Worm (Caenorhabditis elegans) whole organism, L2 larva: ENCODE data around the gene tsg-101.

Experiments used
- C34F6.9 ChIP-seq: fragments of 150-350 bp; optimal IDR thresholded peaks from 2 replicates; lab custom pipeline; 2014; ENCODE audit warnings: missing biosample characterization, missing genetic modification characterization
- F13H6.1 ChIP-seq: sonication (generic microtip); optimal IDR thresholded peaks from 2 replicates; lab custom pipeline; 2016; ENCODE audit warnings: missing genetic modification characterization, missing compliant biosample characterization
- Y55F3AM.14 ChIP-seq: fragments of 200-800 bp; sonication (Bioruptor generic); optimal IDR thresholded peaks from 2 replicates; lab custom pipeline; 2018; ENCODE audit warnings: mild to moderate bottlenecking, missing genetic modification characterization, missing compliant biosample characterization
- alr-1 ChIP-seq: fragments of 150-350 bp; optimal IDR thresholded peaks from 2 replicates; lab custom pipeline; 2014; ENCODE audit warnings: missing biosample characterization, missing genetic modification characterization
- aly-2 ChIP-seq: fragments of 150-350 bp; optimal IDR thresholded peaks from 2 replicates; lab custom pipeline; 2014; ENCODE audit warnings: missing biosample characterization, missing genetic modification characterization
- ama-1 ChIP-seq: fragments of 150-350 bp; optimal IDR thresholded peaks from 2 replicates; lab custom pipeline; 2018; ENCODE audit warnings: inconsistent platforms
- blmp-1 ChIP-seq: sonication (generic microtip); optimal IDR thresholded peaks from 2 replicates; lab custom pipeline; 2017; ENCODE audit warnings: missing genetic modification characterization, mild to moderate bottlenecking, missing compliant biosample characterization, antibody characterized with exemption, moderate library complexity; ENCODE audit not compliant: insufficient read depth
- ceh-16 ChIP-seq: fragments of 150-350 bp; optimal IDR thresholded peaks from 2 replicates; lab custom pipeline; 2014; ENCODE audit warnings: missing biosample characterization, missing genetic modification characterization
- ceh-82 ChIP-seq: fragments of 150-350 bp; optimal IDR thresholded peaks from 2 replicates; lab custom pipeline; 2014; ENCODE audit warnings: missing biosample characterization, missing genetic modification characterization
- crh-2 ChIP-seq: sonication (generic microtip); optimal IDR thresholded peaks from 2 replicates; lab custom pipeline; 2017; ENCODE audit warnings: missing biosample characterization, missing genetic modification characterization
- dmd-4 ChIP-seq: sonication (generic microtip); optimal IDR thresholded peaks from 2 replicates; lab custom pipeline; 2017; ENCODE audit warnings: missing biosample characterization, missing genetic modification characterization
- egl-27 ChIP-seq: sonication (generic microtip); optimal IDR thresholded peaks from 3 replicates; lab custom pipeline; 2017; ENCODE audit warnings: missing biosample characterization, missing genetic modification reagents, missing genetic modification characterization
- elt-3 ChIP-seq: sonication (generic microtip); optimal IDR thresholded peaks from 2 replicates; lab custom pipeline; 2017; ENCODE audit warnings: missing biosample characterization, missing genetic modification characterization
- fos-1 ChIP-seq: fragments of 150-350 bp; optimal IDR thresholded peaks from 2 replicates; lab custom pipeline; 2014; ENCODE audit warnings: missing biosample characterization, missing genetic modification characterization
- gmeb-1 ChIP-seq: fragments of 150-350 bp; optimal IDR thresholded peaks from 2 replicates; lab custom pipeline; 2014; ENCODE audit warnings: missing biosample characterization, missing genetic modification characterization
- lin-11 ChIP-seq: fragments of 150-350 bp; sonication (generic microtip); optimal IDR thresholded peaks from 2 replicates; lab custom pipeline; 2014; ENCODE audit warnings: missing biosample characterization, missing genetic modification characterization, inconsistent platforms, mixed read lengths
- lin-13 ChIP-seq: fragments of 150-350 bp; optimal IDR thresholded peaks from 2 replicates; lab custom pipeline; 2014; ENCODE audit warnings: missing biosample characterization, missing genetic modification reagents, missing genetic modification characterization
- lin-39 ChIP-seq: fragments of 150-350 bp; optimal IDR thresholded peaks from 2 replicates; lab custom pipeline; 2014; ENCODE audit warnings: missing biosample characterization, missing genetic modification reagents, missing genetic modification characterization
- lsy-2 ChIP-seq, 2 experiments: fragments of 150-350 bp in 1 of 2; sonication (generic microtip) in 1 of 2; optimal IDR thresholded peaks; 2 replicates each; lab custom pipeline; 2014 to 2017; ENCODE audit warnings: missing biosample characterization in 2 of 2, missing genetic modification characterization in 2 of 2
- mdl-1 ChIP-seq, 2 experiments: fragments of 150-350 bp in 1 of 2; sonication (generic microtip) in 1 of 2; optimal IDR thresholded peaks; 2 replicates each; lab custom pipeline; 2017; ENCODE audit warnings: missing biosample characterization in 2 of 2, missing genetic modification characterization in 2 of 2
- nhr-12 ChIP-seq: fragments of 150-350 bp; optimal IDR thresholded peaks from 2 replicates; lab custom pipeline; 2014; ENCODE audit warnings: missing biosample characterization, missing genetic modification characterization
- nhr-129 ChIP-seq: fragments of 150-350 bp; optimal IDR thresholded peaks from 2 replicates; lab custom pipeline; 2014; ENCODE audit warnings: missing biosample characterization, missing genetic modification characterization
- nhr-21 ChIP-seq: fragments of 150-350 bp; optimal IDR thresholded peaks from 2 replicates; lab custom pipeline; 2014; ENCODE audit warnings: missing biosample characterization, missing genetic modification characterization
- nhr-23 ChIP-seq: fragments of 150-350 bp; optimal IDR thresholded peaks from 2 replicates; lab custom pipeline; 2014; ENCODE audit warnings: missing biosample characterization, missing genetic modification reagents, missing genetic modification characterization
- nhr-237 ChIP-seq: fragments of 150-350 bp; optimal IDR thresholded peaks from 2 replicates; lab custom pipeline; 2014; ENCODE audit warnings: missing biosample characterization, missing genetic modification characterization
- nhr-77 ChIP-seq: fragments of 150-350 bp; optimal IDR thresholded peaks from 2 replicates; lab custom pipeline; 2014; ENCODE audit warnings: missing biosample characterization, missing genetic modification characterization
- peb-1 ChIP-seq: fragments of 150-350 bp; optimal IDR thresholded peaks from 2 replicates; lab custom pipeline; 2014; ENCODE audit warnings: missing biosample characterization, missing genetic modification characterization
- sem-4 ChIP-seq: fragments of 150-350 bp; optimal IDR thresholded peaks from 2 replicates; lab custom pipeline; 2014; ENCODE audit warnings: missing biosample characterization, missing genetic modification reagents, missing genetic modification characterization
- sma-3 ChIP-seq: sonication (generic microtip); optimal IDR thresholded peaks from 2 replicates; lab custom pipeline; 2016; ENCODE audit warnings: missing genetic modification reagents, missing genetic modification characterization, missing compliant biosample characterization
- sma-9 ChIP-seq, 2 experiments: fragments of 150-350 bp in 1 of 2; sonication (generic microtip) in 1 of 2; optimal IDR thresholded peaks; 2 replicates each; lab custom pipeline; 2014 to 2016; ENCODE audit warnings: missing genetic modification characterization in 2 of 2, mild to moderate bottlenecking in 1 of 2, missing biosample characterization in 1 of 2, missing compliant biosample characterization in 1 of 2, missing genetic modification reagents in 1 of 2, moderate library complexity in 1 of 2
- snpc-4 ChIP-seq: fragments of 150-350 bp; optimal IDR thresholded peaks from 2 replicates; lab custom pipeline; 2014; ENCODE audit warnings: missing biosample characterization, missing genetic modification characterization
- unc-55 ChIP-seq: fragments of 150-350 bp; sonication (generic microtip); optimal IDR thresholded peaks from 3 replicates; lab custom pipeline; 2014; ENCODE audit warnings: missing biosample characterization, missing genetic modification reagents, missing genetic modification characterization
- unc-62 ChIP-seq: fragments of 150-350 bp; optimal IDR thresholded peaks from 2 replicates; lab custom pipeline; 2014; ENCODE audit warnings: missing biosample characterization, missing genetic modification reagents, missing genetic modification characterization
- zag-1 ChIP-seq: fragments of 150-350 bp; optimal IDR thresholded peaks from 2 replicates; lab custom pipeline; 2014; ENCODE audit warnings: missing biosample characterization, missing genetic modification characterization
- ztf-1 ChIP-seq: fragments of 200-800 bp; sonication (Bioruptor generic); conservative IDR thresholded peaks from 2 replicates; pipeline ENCODE4 v1.3.6; 2022; ENCODE audit warnings: missing genetic modification characterization, missing compliant biosample characterization
- ztf-11 ChIP-seq: sonication (generic microtip); optimal IDR thresholded peaks from 2 replicates; lab custom pipeline; 2017; ENCODE audit warnings: missing biosample characterization, missing genetic modification characterization
- ztf-4 ChIP-seq: fragments of 150-350 bp; optimal IDR thresholded peaks from 2 replicates; lab custom pipeline; 2014; ENCODE audit warnings: missing biosample characterization, missing genetic modification characterization

tsg-101 gene

ce11 chrIV:3516586-3516985 is 2.2 kb upstream of the tsg-101 start, which contains the start of gene unc-33:
Gene unc-33 (plus strand): TSS chrIV:3516886.
- TF ChIP-seq snpc-4, result no peak
- no peak for TF ChIP-seq gmeb-1 (tag; lab: Kevin White, UChicago)
- no peak for TF ChIP-seq nhr-77 (tag; lab: Kevin White, UChicago)
- no peak for TF ChIP-seq nhr-12
- no peak for TF ChIP-seq ceh-82 (tag; lab: Kevin White, UChicago)
- no peak for TF ChIP-seq dmd-4 (tag; lab: Kevin White, UChicago)
- TF ChIP-seq lin-11 (tag; lab: Kevin White, UChicago), result no peak
- TF ChIP-seq C34F6.9, result no peak
- no peak for TF ChIP-seq ceh-16 (tag; lab: Kevin White, UChicago)
- no peak for TF ChIP-seq nhr-23 (tag; lab: Kevin White, UChicago)
- no peak for TF ChIP-seq F13H6.1 (tag; lab: Kevin White, UChicago)
- no peak for TF ChIP-seq lin-39 (tag; lab: Kevin White, UChicago)
- TF ChIP-seq elt-3 (tag; lab: Kevin White, UChicago), result no peak

DNA sequence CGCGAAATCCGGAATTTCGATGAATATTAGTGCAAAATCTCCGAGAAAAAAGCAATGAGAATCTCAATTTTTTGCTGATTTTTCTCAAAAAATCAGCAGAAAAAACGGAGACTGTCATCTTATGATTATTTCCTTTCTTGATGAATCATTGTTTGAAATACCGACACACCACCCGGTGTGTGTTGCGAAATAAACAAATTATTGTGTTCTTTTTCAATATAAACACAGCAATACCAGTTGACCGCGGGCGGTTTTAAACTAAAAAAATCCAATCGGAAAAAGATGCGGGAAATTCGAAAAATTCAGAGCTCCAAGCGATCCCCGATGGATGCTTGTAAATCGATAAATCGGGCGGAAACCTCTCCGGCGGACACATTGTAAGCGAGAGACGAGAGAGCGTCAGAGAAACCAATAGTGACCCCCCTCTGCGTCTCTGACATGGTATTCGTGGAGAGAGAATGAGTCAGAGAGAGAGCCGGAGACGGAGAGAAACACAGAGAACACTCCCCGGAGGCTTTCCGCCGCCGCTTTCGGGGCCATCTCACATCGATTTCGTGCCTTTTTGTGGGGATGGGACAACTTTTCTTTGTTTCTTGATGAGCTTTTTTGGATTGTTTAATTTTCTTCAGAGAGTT is 1.2 kb upstream of the tsg-101 start:
- TF ChIP-seq zag-1 (tag; lab: Kevin White, UChicago), result peak; percentile 45
- TF ChIP-seq alr-1 (tag; lab: Kevin White, UChicago), result no peak
- peak; percentile 13 for TF ChIP-seq lin-13 (GFP tag; lab: Kevin White, UChicago)
- no peak for TF ChIP-seq nhr-21 (tag; lab: Kevin White, UChicago)
- TF ChIP-seq fos-1 (tag; lab: Kevin White, UChicago), result peak; percentile 86
- no peak for TF ChIP-seq nhr-237 (tag; lab: Kevin White, UChicago)
- TF ChIP-seq F13H6.1 (tag; lab: Kevin White, UChicago), result peak; percentile 86
- peak; percentile 83 for TF ChIP-seq unc-55 (GFP tag; lab: Kevin White, UChicago)
- TF ChIP-seq C34F6.9, result peak; percentile 78
- peak in 1 of 2 experiments; percentile 60 for TF ChIP-seq lsy-2 (tag; optimal IDR thresholded peaks at IDR 0.05; lab: Kevin White, UChicago)
- peak in 1 of 2 experiments; percentile 14 for TF ChIP-seq mdl-1 (tag; optimal IDR thresholded peaks at IDR 0.05; lab: Kevin White, UChicago)
- peak; percentile 72 for TF ChIP-seq nhr-129
- TF ChIP-seq lin-11 (tag; lab: Kevin White, UChicago), result peak; percentile 63
- peak; percentile 69 for TF ChIP-seq crh-2
- TF ChIP-seq snpc-4, result peak; percentile 22

DNA sequence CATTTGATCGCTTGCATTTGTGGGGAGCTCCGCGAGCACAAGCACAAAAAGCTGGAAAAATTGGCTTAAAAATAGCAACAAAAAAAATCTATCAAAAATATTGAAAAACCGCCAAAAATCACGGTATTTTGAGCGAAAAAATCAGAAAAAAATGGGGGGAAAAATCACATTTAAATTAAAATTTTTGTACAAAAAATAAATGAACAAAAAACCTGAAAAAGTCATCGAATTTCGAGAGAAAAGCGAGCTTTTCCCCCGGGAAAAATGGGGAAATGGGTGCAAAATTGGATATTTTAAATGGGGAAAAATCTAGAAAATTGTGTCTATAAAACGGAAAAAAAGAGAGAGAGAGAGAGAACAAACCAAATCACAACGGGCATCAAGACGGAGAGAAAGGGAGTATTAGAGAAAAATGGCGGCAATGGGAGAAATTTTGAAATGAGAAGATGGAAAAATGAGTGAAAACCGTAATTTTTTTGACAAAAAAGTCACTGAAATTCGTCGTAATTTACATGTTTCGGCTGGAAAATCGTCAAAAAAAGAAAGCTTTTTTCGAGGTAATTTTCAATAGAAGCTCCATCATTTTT is 4.8 kb downstream of the tsg-101 start, which contains the start of gene ced-10:
ced-10 (minus strand) TSS at position 51 of the 587 bp plus-strand sequence.
- no peak for TF ChIP-seq ceh-16 (tag; lab: Kevin White, UChicago)
- no peak for TF ChIP-seq peb-1 (tag; lab: Kevin White, UChicago)
- TF ChIP-seq zag-1 (tag; lab: Kevin White, UChicago), result no peak
- no peak for TF ChIP-seq nhr-237 (tag; lab: Kevin White, UChicago)
- TF ChIP-seq nhr-129, result no peak
- no peak for TF ChIP-seq lsy-2 (tag; optimal IDR thresholded peaks at IDR 0.05; lab: Kevin White, UChicago)
- TF ChIP-seq C34F6.9, result no peak
- no peak for TF ChIP-seq dmd-4 (tag; lab: Kevin White, UChicago)
- no peak for TF ChIP-seq egl-27 (tag; lab: Kevin White, UChicago)
- TF ChIP-seq ztf-11, result no peak
- no peak for TF ChIP-seq lin-11 (tag; lab: Kevin White, UChicago)
- no peak for TF ChIP-seq ztf-4 (tag; lab: Kevin White, UChicago)
- TF ChIP-seq lin-13 (GFP tag; lab: Kevin White, UChicago), result no peak
- TF ChIP-seq lin-39 (tag; lab: Kevin White, UChicago), result no peak
- TF ChIP-seq elt-3 (tag; lab: Kevin White, UChicago), result no peak
- TF ChIP-seq Y55F3AM.14, result no peak

DNA sequence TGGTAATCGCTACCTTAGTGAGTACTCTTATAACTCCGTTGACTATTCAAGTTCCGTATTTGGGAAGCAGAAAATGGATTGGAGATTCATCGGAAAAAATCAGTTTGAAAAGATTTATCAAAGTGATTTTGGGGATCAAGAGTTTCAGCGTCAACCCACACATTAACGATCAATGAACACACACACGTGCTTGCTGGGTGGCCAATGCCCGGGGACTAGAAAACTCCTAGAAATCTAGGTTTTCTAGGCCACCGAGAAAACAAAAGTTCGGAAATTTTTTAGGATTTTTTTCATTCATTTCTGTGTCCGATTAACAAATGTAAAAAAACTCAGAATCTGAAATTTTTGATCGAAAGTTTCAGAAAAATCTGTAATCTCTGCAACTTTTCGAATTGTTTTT is 8.4 kb downstream of the tsg-101 start:
- TF ChIP-seq C34F6.9, result no peak
- TF ChIP-seq lsy-2 (tag; optimal IDR thresholded peaks at IDR 0.05; lab: Kevin White, UChicago), result peak in 1 of 2 experiments; percentile 5

ce11 chrIV:3504144-3504543 is 10.2 kb downstream of the tsg-101 start, which contains the start of gene srz-83:
Gene srz-83 (plus strand): TSS chrIV:3504444.
- TF ChIP-seq ama-1 (lab: Kevin White, UChicago) (no peak), peb-1 (tag; lab: Kevin White, UChicago) (no peak), sem-4 (tag; lab: Kevin White, UChicago) (no peak), sma-9 (GFP tag; optimal IDR thresholded peaks at IDR 0.05; lab: Kevin White, UChicago) (no peak), sma-9 (tag; optimal IDR thresholded peaks at IDR 0.05; lab: Kevin White, UChicago) (no peak), ceh-82 (tag; lab: Kevin White, UChicago) (no peak), aly-2 (tag; lab: Kevin White, UChicago) (no peak), nhr-12 (no peak), sma-3 (no peak), lin-11 (tag; lab: Kevin White, UChicago) (no peak), unc-62 (GFP tag; lab: Kevin White, UChicago) (no peak), unc-55 (GFP tag; lab: Kevin White, UChicago) (no peak), nhr-23 (tag; lab: Kevin White, UChicago) (no peak), ztf-1 (GFP tag; lab: Robert Waterston, UW) (no peak), blmp-1 (tag; lab: Kevin White, UChicago) (no peak), nhr-77 (tag; lab: Kevin White, UChicago) (no peak)
